Worm (Caenorhabditis elegans): ENCODE measurements around the gene F59A6.3.

F59A6.3 gene

ce11 chrII:5016977-5017585 lies 8.9 kb downstream of the F59A6.3 start (continued):
- TF ChIP-seq nhr-77 (tag; optimal IDR thresholded peaks at IDR 0.05), result peak; percentile 16
- TF ChIP-seq unc-98 (GFP tag; IDR thresholded peaks at IDR 0.05), result no peak
- TF ChIP-seq ceh-90 (tag; optimal IDR thresholded peaks at IDR 0.05), result no peak
- TF ChIP-seq elt-3 (tag; optimal IDR thresholded peaks at IDR 0.05), result peak in 2 of 6 experiments; percentile 9 to 53
- peak; percentile 66 to 70 for TF ChIP-seq lin-35 (GFP tag; optimal IDR thresholded peaks at IDR 0.05)
- no peak for TF ChIP-seq unc-30 (tag; optimal IDR thresholded peaks at IDR 0.05)
- peak; percentile 20 for TF ChIP-seq ceh-8 (GFP tag; optimal IDR thresholded peaks at IDR 0.05)
- peak; percentile 20 for TF ChIP-seq blmp-1 (tag; optimal IDR thresholded peaks at IDR 0.05)
- peak; percentile 81 for TF ChIP-seq nhr-71 (tag; optimal IDR thresholded peaks at IDR 0.05)
- no peak for TF ChIP-seq nhr-28 (tag; optimal IDR thresholded peaks at IDR 0.05)
- TF ChIP-seq unc-130 (tag; optimal IDR thresholded peaks at IDR 0.05), result no peak
- TF ChIP-seq zip-4 (GFP tag; optimal IDR thresholded peaks at IDR 0.05), result no peak
- no peak for TF ChIP-seq unc-62 (GFP tag; optimal IDR thresholded peaks at IDR 0.05)
- TF ChIP-seq mab-9 (GFP tag; IDR thresholded peaks at IDR 0.05), result peak; percentile 18; the same call in 1 of the 2 replicates
- peak; percentile 16 for TF ChIP-seq ztf-4 (tag; optimal IDR thresholded peaks at IDR 0.05)
- peak; percentile 83 for TF ChIP-seq snu-23 (GFP tag; optimal IDR thresholded peaks at IDR 0.05)
- TF ChIP-seq nhr-19 (GFP tag; conservative IDR thresholded peaks at IDR 0.05), result peak; percentile 40
- peak; percentile 86 for TF ChIP-seq nhr-85 (tag)
- TF ChIP-seq nhr-20 (tag; optimal IDR thresholded peaks at IDR 0.05), result peak; percentile 58
- no peak for TF ChIP-seq alr-1 (tag; optimal IDR thresholded peaks at IDR 0.05; ENCODE audit: borderline replicate concordance)
- peak; percentile 49 for TF ChIP-seq irx-1 (tag; optimal IDR thresholded peaks at IDR 0.05)
- TF ChIP-seq nhr-237 (tag; optimal IDR thresholded peaks at IDR 0.05), result no peak
- TF ChIP-seq fkh-4 (tag; optimal IDR thresholded peaks at IDR 0.05; ENCODE audit: borderline replicate concordance), result no peak
- no peak for TF ChIP-seq lin-39 (tag; optimal IDR thresholded peaks at IDR 0.05)
- peak; percentile 69 for TF ChIP-seq swsn-7 (tag; optimal IDR thresholded peaks at IDR 0.05)
- TF ChIP-seq nhr-84 (tag; optimal IDR thresholded peaks at IDR 0.05), result no peak
- TF ChIP-seq nhr-47 (tag; optimal IDR thresholded peaks at IDR 0.05), result peak; percentile 67
- no peak for TF ChIP-seq egl-27 (tag; optimal IDR thresholded peaks at IDR 0.05)
- TF ChIP-seq sptf-1 (tag; optimal IDR thresholded peaks at IDR 0.05), result no peak
- TF ChIP-seq sup-37 (GFP tag; optimal IDR thresholded peaks at IDR 0.05), result no peak
- TF ChIP-seq snpc-4 (tag; optimal IDR thresholded peaks at IDR 0.05), result peak; percentile 48
- no peak for TF ChIP-seq lin-15B (tag; optimal IDR thresholded peaks at IDR 0.05)
- no peak for TF ChIP-seq vab-15 (tag; optimal IDR thresholded peaks at IDR 0.05)
- no peak for TF ChIP-seq aha-1 (tag; optimal IDR thresholded peaks at IDR 0.05)
- peak in 1 of 2 experiments; percentile 12 for TF ChIP-seq ztf-11 (tag; optimal IDR thresholded peaks at IDR 0.05)
- peak; percentile 22 for TF ChIP-seq F16B12.6 (tag; optimal IDR thresholded peaks at IDR 0.05)
- no peak for TF ChIP-seq grh-1 (GFP tag; IDR thresholded peaks at IDR 0.05)
- peak; percentile 38 for TF ChIP-seq xbp-1 (tag; optimal IDR thresholded peaks at IDR 0.05)
- TF ChIP-seq aly-2 (tag; optimal IDR thresholded peaks at IDR 0.05), result no peak
- peak; percentile 35 for TF ChIP-seq nhr-90 (tag; optimal IDR thresholded peaks at IDR 0.05; ENCODE audit: poor library complexity)
- peak; percentile 67 for TF ChIP-seq tbx-2 (tag; optimal IDR thresholded peaks at IDR 0.05)
- TF ChIP-seq nhr-11 (tag; optimal IDR thresholded peaks at IDR 0.05), result no peak
- peak; percentile 72 to 79 for TF ChIP-seq efl-1 (optimal IDR thresholded peaks at IDR 0.05)
- peak; percentile 28 to 92 for TF ChIP-seq efl-1 (GFP tag; optimal IDR thresholded peaks at IDR 0.05 in 1 of 2)
- TF ChIP-seq isw-1 (GFP tag; IDR thresholded peaks at IDR 0.05), result peak; percentile 61

Data from whole organism, L1 larva.